Worm (Caenorhabditis elegans): ENCODE results near the gene rme-4.

Gene rme-4

DNA sequence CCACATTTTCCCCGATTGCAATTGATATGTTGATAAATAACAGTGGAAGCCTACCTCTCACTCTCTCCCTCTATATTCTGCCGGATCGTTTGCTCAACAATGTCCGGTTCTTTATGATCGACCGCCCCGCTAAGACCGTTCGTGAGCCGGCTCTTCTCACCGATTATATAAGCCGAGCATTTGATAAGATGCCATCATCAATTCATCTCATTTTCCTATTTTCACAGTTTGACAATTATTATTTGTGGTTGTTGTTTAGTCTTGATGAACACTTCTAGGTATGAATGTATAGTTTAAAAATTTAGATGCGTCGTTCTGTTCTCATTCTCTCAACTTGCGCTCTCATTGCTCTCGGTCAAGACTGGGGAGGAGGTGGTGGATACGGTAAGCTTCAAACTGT is 43.5 kb downstream of the rme-4 start, which contains the start of gene idpa-3:
Gene idpa-3, plus strand, starts transcription at position 301 of the 400 bp plus-strand sequence.
- TF ChIP-seq eor-1 (tag; optimal IDR thresholded peaks at IDR 0.05) (no peak), snpc-4 (tag; optimal IDR thresholded peaks at IDR 0.05) (no peak), mml-1 (tag; optimal IDR thresholded peaks at IDR 0.05) (no peak), fkh-2 (tag; optimal IDR thresholded peaks at IDR 0.05) (no peak), zag-1 (tag; optimal IDR thresholded peaks at IDR 0.05) (no peak), nhr-77 (tag; optimal IDR thresholded peaks at IDR 0.05) (no peak), nfya-1 (tag; optimal IDR thresholded peaks at IDR 0.05; ENCODE audit: insufficient read depth) (no peak), ZK546.5 (tag; optimal IDR thresholded peaks at IDR 0.05) (no peak), jun-1 (tag; optimal IDR thresholded peaks at IDR 0.05) (no peak), ama-1 (optimal IDR thresholded peaks at IDR 0.05) (no peak)

ce11 chrX:10333301-10333854 is 46.3 kb downstream of the rme-4 start, which contains the start of gene R07E3.4:
Gene R07E3.4 (minus strand): TSS chrX:10333351.
- TF ChIP-seq pha-4 (tag; optimal IDR thresholded peaks at IDR 0.05): peak; percentile 13
- TF ChIP-seq elt-3 (tag; optimal IDR thresholded peaks at IDR 0.05): no peak
- peak; percentile 75 for TF ChIP-seq nhr-11 (tag; optimal IDR thresholded peaks at IDR 0.05)
- TF ChIP-seq nfya-1 (tag; optimal IDR thresholded peaks at IDR 0.05; ENCODE audit: insufficient read depth): no peak
- TF ChIP-seq eor-1 (tag; optimal IDR thresholded peaks at IDR 0.05): no peak
- TF ChIP-seq ceh-16 (tag; optimal IDR thresholded peaks at IDR 0.05): no peak
- no peak for TF ChIP-seq nhr-12 (tag; optimal IDR thresholded peaks at IDR 0.05)
- no peak for TF ChIP-seq aly-2 (tag; optimal IDR thresholded peaks at IDR 0.05)
- no peak for TF ChIP-seq fkh-10 (GFP tag; optimal IDR thresholded peaks at IDR 0.05)
- TF ChIP-seq jun-1 (tag; optimal IDR thresholded peaks at IDR 0.05): no peak
- no peak for TF ChIP-seq nhr-23 (tag; optimal IDR thresholded peaks at IDR 0.05)
- TF ChIP-seq nhr-28 (tag; optimal IDR thresholded peaks at IDR 0.05): no peak
- no peak for TF ChIP-seq snpc-4 (tag; optimal IDR thresholded peaks at IDR 0.05)
- TF ChIP-seq ceh-28 (tag; optimal IDR thresholded peaks at IDR 0.05): no peak
- TF ChIP-seq ceh-82 (tag; optimal IDR thresholded peaks at IDR 0.05): no peak
- no peak for TF ChIP-seq nhr-25 (tag; optimal IDR thresholded peaks at IDR 0.05)
- TF ChIP-seq egl-27 (tag; optimal IDR thresholded peaks at IDR 0.05): no peak
- TF ChIP-seq tbx-2 (tag; optimal IDR thresholded peaks at IDR 0.05): no peak
- TF ChIP-seq zag-1 (tag; optimal IDR thresholded peaks at IDR 0.05): no peak
- TF ChIP-seq nhr-76 (tag; optimal IDR thresholded peaks at IDR 0.05): no peak
- no peak for TF ChIP-seq ztf-4 (tag; optimal IDR thresholded peaks at IDR 0.05)
- TF ChIP-seq mml-1 (tag; optimal IDR thresholded peaks at IDR 0.05): peak; percentile 83
- TF ChIP-seq pqm-1 (tag; optimal IDR thresholded peaks at IDR 0.05): peak; percentile 82
- TF ChIP-seq hmg-11 (tag; optimal IDR thresholded peaks at IDR 0.05): no peak
- TF ChIP-seq unc-62 (GFP tag; optimal IDR thresholded peaks at IDR 0.05): no peak
- TF ChIP-seq ZK546.5 (tag; optimal IDR thresholded peaks at IDR 0.05): no peak
- no peak for TF ChIP-seq ceh-9 (tag; optimal IDR thresholded peaks at IDR 0.05)
- no peak for TF ChIP-seq lin-39 (tag; optimal IDR thresholded peaks at IDR 0.05)
- no peak for TF ChIP-seq nhr-237 (tag; optimal IDR thresholded peaks at IDR 0.05)
- TF ChIP-seq sea-2 (GFP tag; optimal IDR thresholded peaks at IDR 0.05): no peak
- TF ChIP-seq mdl-1 (tag; optimal IDR thresholded peaks at IDR 0.05): no peak
- TF ChIP-seq egl-5 (tag; optimal IDR thresholded peaks at IDR 0.05): no peak
- no peak for TF ChIP-seq lin-15B (tag; optimal IDR thresholded peaks at IDR 0.05)
- TF ChIP-seq daf-12 (tag; optimal IDR thresholded peaks at IDR 0.05): no peak
- TF ChIP-seq nhr-77 (tag; optimal IDR thresholded peaks at IDR 0.05): no peak
- TF ChIP-seq unc-39 (tag; optimal IDR thresholded peaks at IDR 0.05): no peak
- no peak for TF ChIP-seq fkh-2 (tag; optimal IDR thresholded peaks at IDR 0.05)
- TF ChIP-seq nhr-67 (tag; optimal IDR thresholded peaks at IDR 0.05): no peak
- no peak for TF ChIP-seq R02D3.7 (tag; optimal IDR thresholded peaks at IDR 0.05)
- TF ChIP-seq ama-1 (optimal IDR thresholded peaks at IDR 0.05): no peak
- no peak for TF ChIP-seq skn-1 (tag; optimal IDR thresholded peaks at IDR 0.05)
- no peak for TF ChIP-seq nhr-43 (tag; optimal IDR thresholded peaks at IDR 0.05; ENCODE audit: poor library complexity, severe bottlenecking)
- peak; percentile 80 for TF ChIP-seq elt-2 (tag; optimal IDR thresholded peaks at IDR 0.05)

Data from whole organism, L3 larva.